Fruit fly (Drosophila melanogaster) whole organism, embryonic: Measurements from ENCODE around the gene Usf.

Experiments used
- Awh ChIP-seq: fragments of 200-800 bp; sonication (Bioruptor generic); IDR thresholded peaks from 2 replicates; pipeline ENCODE4, ENCODE4 v1.3.6; 2022; ENCODE audit warnings: missing biosample characterization, missing genetic modification characterization
- CG10267 ChIP-seq: fragments of 200-800 bp; sonication (Bioruptor generic); optimal IDR thresholded peaks from 2 replicates; lab custom pipeline; 2018; ENCODE audit warnings: missing biosample characterization, mild to moderate bottlenecking, missing genetic modification characterization, moderate library complexity
- CG10274 ChIP-seq: fragments of 200-800 bp; sonication (Bioruptor generic); optimal IDR thresholded peaks from 3 replicates; lab custom pipeline; 2017; ENCODE audit warnings: missing biosample characterization, mild to moderate bottlenecking, missing genetic modification characterization
- CG10565 ChIP-seq: fragments of 200-800 bp; sonication (Bioruptor generic); optimal IDR thresholded peaks from 3 replicates; lab custom pipeline; 2016; ENCODE audit warnings: missing biosample characterization, mild to moderate bottlenecking, missing genetic modification characterization
- CG11247 ChIP-seq: fragments of 200-800 bp; sonication (Bioruptor generic); IDR thresholded peaks from 2 replicates; pipeline ENCODE4 v1.3.6; 2022; ENCODE audit warnings: missing biosample characterization, missing genetic modification characterization
- CG12236 ChIP-seq: fragments of 200-800 bp; sonication (Bioruptor generic); optimal IDR thresholded peaks from 2 replicates; lab custom pipeline; 2016; ENCODE audit warnings: missing biosample characterization, missing genetic modification characterization
- CG13296 ChIP-seq: fragments of 200-800 bp; sonication (Bioruptor generic); optimal IDR thresholded peaks from 3 replicates; lab custom pipeline; 2018; ENCODE audit warnings: missing biosample characterization, mild to moderate bottlenecking, missing genetic modification characterization
- CG13775 ChIP-seq: fragments of 200-800 bp; sonication (Bioruptor generic); optimal IDR thresholded peaks from 3 replicates; lab custom pipeline; 2017; ENCODE audit warnings: missing biosample characterization, mild to moderate bottlenecking, missing genetic modification characterization
- CG14667 ChIP-seq: fragments of 200-800 bp; sonication (Bioruptor generic); IDR thresholded peaks from 2 replicates; pipeline ENCODE4 v1.3.6; 2022; ENCODE audit warnings: missing biosample characterization, missing genetic modification characterization
- CG15696 ChIP-seq: fragments of 200-800 bp; sonication (Bioruptor generic); optimal IDR thresholded peaks from 2 replicates; lab custom pipeline; 2019; ENCODE audit warnings: missing biosample characterization, mild to moderate bottlenecking, missing genetic modification characterization, moderate library complexity
- CG18476 ChIP-seq: fragments of 200-800 bp; sonication (Bioruptor generic); optimal IDR thresholded peaks from 2 replicates; lab custom pipeline; 2016; ENCODE audit warnings: missing biosample characterization, mild to moderate bottlenecking, missing genetic modification characterization
- CG2712 ChIP-seq: fragments of 200-800 bp; optimal IDR thresholded peaks from 3 replicates; lab custom pipeline; 2019; ENCODE audit warnings: missing biosample characterization, mild to moderate bottlenecking, missing genetic modification characterization, moderate library complexity
- CG31224 ChIP-seq: fragments of 200-800 bp; sonication (Bioruptor generic); IDR thresholded peaks from 2 replicates; pipeline ENCODE4 v1.3.6; 2022; ENCODE audit warnings: missing biosample characterization, missing genetic modification characterization
- CG31388 ChIP-seq: fragments of 200-800 bp; sonication (Bioruptor generic); optimal IDR thresholded peaks from 2 replicates; lab custom pipeline; 2016; ENCODE audit warnings: missing biosample characterization, missing genetic modification characterization
- CG3281 ChIP-seq: fragments of 200-800 bp; sonication (Bioruptor generic); optimal IDR thresholded peaks from 3 replicates; lab custom pipeline; 2017; ENCODE audit warnings: missing biosample characterization, mild to moderate bottlenecking, missing genetic modification characterization
- CG34224 ChIP-seq: fragments of 200-800 bp; sonication (Bioruptor generic); IDR thresholded peaks from 3 replicates; pipeline ENCODE4 v1.3.6; 2022; ENCODE audit warnings: missing biosample characterization, missing genetic modification characterization; ENCODE audit not compliant: partially characterized antibody
- CG4404 ChIP-seq: fragments of 200-800 bp; sonication (Bioruptor generic); IDR thresholded peaks from 2 replicates; pipeline ENCODE4 v1.3.6; 2022; ENCODE audit warnings: missing biosample characterization, missing genetic modification characterization
- CG8478 ChIP-seq: fragments of >200 bp; optimal IDR thresholded peaks from 2 replicates; lab custom pipeline; 2018
- CG9609 ChIP-seq: fragments of 200-800 bp; sonication (Bioruptor generic); optimal IDR thresholded peaks from 3 replicates; lab custom pipeline; 2016; ENCODE audit warnings: missing biosample characterization, missing genetic modification characterization
- CG9727 ChIP-seq: fragments of 200-800 bp; sonication (Bioruptor generic); optimal IDR thresholded peaks from 3 replicates; lab custom pipeline; 2017; ENCODE audit warnings: missing biosample characterization, mild to moderate bottlenecking, missing genetic modification characterization
- CG9797 ChIP-seq: fragments of 200-800 bp; sonication (Bioruptor generic); optimal IDR thresholded peaks from 3 replicates; lab custom pipeline; 2018; ENCODE audit warnings: missing biosample characterization, mild to moderate bottlenecking, missing genetic modification characterization
- CTCF ChIP-seq: fragments of 200-800 bp; sonication (Bioruptor generic); optimal IDR thresholded peaks from 2 replicates; lab custom pipeline; 2017; ENCODE audit warnings: missing biosample characterization, mild to moderate bottlenecking, missing genetic modification characterization, moderate library complexity
- Chrac-16 ChIP-seq: fragments of 200-800 bp; sonication (Bioruptor generic); optimal IDR thresholded peaks from 3 replicates; lab custom pipeline; 2016; ENCODE audit warnings: missing biosample characterization, missing genetic modification characterization
- CoRest ChIP-seq: fragments of 200-800 bp; sonication (Bioruptor generic); optimal IDR thresholded peaks from 3 replicates; lab custom pipeline; 2018; ENCODE audit warnings: missing biosample characterization, mild to moderate bottlenecking, missing genetic modification characterization, moderate library complexity
- D19A ChIP-seq: fragments of 200-800 bp; optimal IDR thresholded peaks from 3 replicates; lab custom pipeline; 2019; ENCODE audit warnings: missing biosample characterization, mild to moderate bottlenecking, missing genetic modification characterization, moderate library complexity
- Elba2 ChIP-seq: fragments of 200-800 bp; sonication (Bioruptor generic); optimal IDR thresholded peaks from 3 replicates; lab custom pipeline; 2016; ENCODE audit warnings: missing biosample characterization, missing genetic modification characterization
- H15 ChIP-seq: fragments of 200-800 bp; sonication (Bioruptor generic); IDR thresholded peaks from 3 replicates; pipeline ENCODE4 v1.3.6; 2022; ENCODE audit warnings: missing biosample characterization, missing genetic modification characterization
- Hr51 ChIP-seq, 2 experiments: fragments of 200-800 bp; sonication (Bioruptor generic); optimal IDR thresholded peaks; 2 replicates in 1 of 2; 3 replicates in 1 of 2; lab custom pipeline; 2016 to 2018; ENCODE audit warnings: missing biosample characterization in 2 of 2, missing genetic modification characterization in 2 of 2, mild to moderate bottlenecking in 1 of 2, moderate library complexity in 1 of 2
- Mrtf ChIP-seq: fragments of 200-800 bp; sonication (Bioruptor generic); IDR thresholded peaks from 3 replicates; pipeline ENCODE4 v1.3.6; 2022; ENCODE audit warnings: missing biosample characterization, missing genetic modification characterization
- NC2α ChIP-seq: fragments of 200-800 bp; sonication (Bioruptor generic); optimal IDR thresholded peaks from 2 replicates; lab custom pipeline; 2016; ENCODE audit warnings: missing biosample characterization, missing genetic modification characterization
- Ravus ChIP-seq: fragments of 200-800 bp; sonication (Bioruptor generic); IDR thresholded peaks from 2 replicates; pipeline ENCODE4 v1.3.6; 2022; ENCODE audit warnings: missing biosample characterization, missing genetic modification characterization
- ac ChIP-seq: fragments of 200-800 bp; sonication (Bioruptor generic); optimal IDR thresholded peaks from 3 replicates; lab custom pipeline; 2017; ENCODE audit warnings: missing biosample characterization, mild to moderate bottlenecking, missing genetic modification characterization
- bigmax ChIP-seq: fragments of 200-800 bp; sonication (Bioruptor generic); optimal IDR thresholded peaks from 2 replicates; lab custom pipeline; 2018; ENCODE audit warnings: missing biosample characterization, mild to moderate bottlenecking, missing genetic modification characterization
- br ChIP-seq: fragments of >200 bp; optimal IDR thresholded peaks from 2 replicates; lab custom pipeline; 2017
- cg ChIP-seq: fragments of 200-800 bp; sonication (Bioruptor generic); optimal IDR thresholded peaks from 3 replicates; lab custom pipeline; 2019; ENCODE audit warnings: missing biosample characterization, mild to moderate bottlenecking, missing genetic modification characterization, moderate library complexity
- chif ChIP-seq, 2 experiments: fragments of 200-800 bp; sonication (Bioruptor generic); optimal IDR thresholded peaks; 3 replicates each; lab custom pipeline; 2016; ENCODE audit warnings: missing biosample characterization in 2 of 2, missing genetic modification characterization in 2 of 2
- dimm ChIP-seq: fragments of 200-800 bp; sonication (Bioruptor generic); IDR thresholded peaks from 2 replicates; pipeline ENCODE4 v1.3.6; 2022; ENCODE audit warnings: missing biosample characterization, missing genetic modification characterization
- ems ChIP-seq: fragments of 200-800 bp; sonication (Bioruptor generic); optimal IDR thresholded peaks from 3 replicates; lab custom pipeline; 2016; ENCODE audit warnings: missing biosample characterization, missing genetic modification characterization
- esg ChIP-seq: fragments of 200-800 bp; sonication (Bioruptor generic); conservative IDR thresholded peaks from 2 replicates; pipeline ENCODE4 v1.3.6; 2022; ENCODE audit warnings: missing biosample characterization, missing genetic modification characterization
- ewg ChIP-seq: fragments of 200-800 bp; sonication (Bioruptor generic); optimal IDR thresholded peaks from 3 replicates; lab custom pipeline; 2017; ENCODE audit warnings: mild to moderate bottlenecking, missing biosample characterization, missing genetic modification reagents, missing genetic modification characterization
- gem ChIP-seq: fragments of 200-800 bp; sonication (Bioruptor generic); optimal IDR thresholded peaks from 2 replicates; lab custom pipeline; 2019; ENCODE audit warnings: missing biosample characterization, mild to moderate bottlenecking, missing genetic modification characterization, moderate library complexity
- ind ChIP-seq: fragments of 200-800 bp; sonication (Bioruptor generic); optimal IDR thresholded peaks from 3 replicates; lab custom pipeline; 2016; ENCODE audit warnings: missing biosample characterization, missing genetic modification characterization
- mam ChIP-seq: fragments of 200-800 bp; sonication (Bioruptor generic); optimal IDR thresholded peaks from 3 replicates; lab custom pipeline; 2016; ENCODE audit warnings: missing biosample characterization, missing genetic modification characterization
- nerfin-1 ChIP-seq: fragments of 200-800 bp; sonication (Bioruptor generic); optimal IDR thresholded peaks from 3 replicates; lab custom pipeline; 2019; ENCODE audit warnings: missing biosample characterization, mild to moderate bottlenecking, missing genetic modification characterization, moderate library complexity
- pfk ChIP-seq: fragments of 200-800 bp; sonication (Bioruptor generic); optimal IDR thresholded peaks from 2 replicates; lab custom pipeline; 2018; ENCODE audit warnings: missing biosample characterization, mild to moderate bottlenecking, missing genetic modification characterization, moderate library complexity
- prd ChIP-seq, 3 experiments: fragments of >200 bp in 2 of 3; fragments of 200-800 bp in 1 of 3; sonication (Bioruptor generic) in 1 of 3; optimal IDR thresholded peaks in 2 of 3; IDR thresholded peaks in 1 of 3; 2 replicates in 2 of 3; 3 replicates in 1 of 3; pipeline versions ENCODE4 v1.3.6 to Lab custom; 2017 to 2022; ENCODE audit warnings: missing biosample characterization in 1 of 3, missing genetic modification characterization in 1 of 3
- rib ChIP-seq: fragments of 200-800 bp; sonication (Bioruptor generic); IDR thresholded peaks from 2 replicates; pipeline ENCODE4 v1.3.6; 2022; ENCODE audit warnings: missing biosample characterization, missing genetic modification characterization
- salm ChIP-seq: fragments of 200-800 bp; sonication (Bioruptor generic); optimal IDR thresholded peaks from 2 replicates; lab custom pipeline; 2018; ENCODE audit warnings: missing biosample characterization, mild to moderate bottlenecking, missing genetic modification characterization
- sens ChIP-seq: fragments of 200-800 bp; sonication (Bioruptor generic); peaks from one replicate; lab custom pipeline; 2016; ENCODE audit warnings: missing biosample characterization, missing genetic modification characterization
- shn ChIP-seq: fragments of 200-800 bp; sonication (Bioruptor generic); optimal IDR thresholded peaks from 3 replicates; lab custom pipeline; 2016; ENCODE audit warnings: missing biosample characterization, missing genetic modification characterization
- toy ChIP-seq: fragments of 200-800 bp; sonication (Bioruptor generic); IDR thresholded peaks from 2 replicates; pipeline ENCODE4 v1.3.6; 2022; ENCODE audit warnings: missing biosample characterization, missing genetic modification characterization
- unpg ChIP-seq: fragments of 200-800 bp; sonication (Bioruptor generic); optimal IDR thresholded peaks from 3 replicates; lab custom pipeline; 2018; ENCODE audit warnings: missing biosample characterization, mild to moderate bottlenecking, missing genetic modification characterization, moderate library complexity
- zfh2 ChIP-seq: fragments of 200-800 bp; sonication (Bioruptor generic); optimal IDR thresholded peaks from 2 replicates; lab custom pipeline; 2016; ENCODE audit warnings: missing biosample characterization, missing genetic modification characterization

The Usf gene

dm6 chrX:4564962-4565361 is 16.4 kb upstream of the Usf start (continued):
- TF ChIP-seq Ravus (GFP tag; lab: Robert Waterston, UW) (no peak), Chrac-16 (GFP tag; lab: Kevin White, UChicago) (no peak), CoRest (tag; lab: Kevin White, UChicago) (no peak), CTCF (GFP tag; lab: Kevin White, UChicago) (no peak), D19A (no peak), prd (optimal IDR thresholded peaks at IDR 0.05; lab: Kevin White, UChicago) (no peak), prd (GFP tag; IDR thresholded peaks at IDR 0.05; lab: Robert Waterston, UW) (peak; percentile 45; the same call in 2 of the 3 replicates), pfk (GFP tag; lab: Kevin White, UChicago) (no peak), CG13775 (GFP tag; lab: Kevin White, UChicago) (no peak), NC2α (GFP tag; lab: Kevin White, UChicago) (no peak), cg (GFP tag; lab: Kevin White, UChicago) (no peak), CG9797 (GFP tag; lab: Kevin White, UChicago) (no peak), CG34224 (no peak), Elba2 (no peak), rib (no peak), CG4404 (GFP tag; lab: Robert Waterston, UW) (peak; percentile 51), bigmax (no peak), CG9609 (no peak), CG31388 (GFP tag; lab: Kevin White, UChicago) (no peak), ac (GFP tag; lab: Kevin White, UChicago) (peak; percentile 11), Mrtf (GFP tag; lab: Robert Waterston, UW) (no peak), CG15696 (tag; lab: Kevin White, UChicago) (peak; percentile 38), salm (tag; lab: Kevin White, UChicago) (no peak), mam (GFP tag; lab: Kevin White, UChicago) (no peak), CG8478 (no peak), CG31224 (GFP tag; lab: Robert Waterston, UW) (no peak), ind (GFP tag; lab: Kevin White, UChicago) (no peak), gem (tag; lab: Kevin White, UChicago) (peak; percentile 26), zfh2 (GFP tag; lab: Kevin White, UChicago) (no peak), Awh (GFP tag; lab: Robert Waterston, UW) (no peak), CG2712 (tag; lab: Kevin White, UChicago) (peak; percentile 39), esg (no peak), CG13296 (GFP tag; lab: Kevin White, UChicago) (no peak), ewg (GFP tag; lab: Kevin White, UChicago) (no peak), CG10565 (no peak), CG12236 (GFP tag; lab: Kevin White, UChicago) (no peak), ems (GFP tag; lab: Kevin White, UChicago) (no peak), nerfin-1 (tag; lab: Kevin White, UChicago) (no peak), CG10267 (tag; lab: Kevin White, UChicago) (peak; percentile 1), chif (GFP tag; optimal IDR thresholded peaks at IDR 0.05; lab: Kevin White, UChicago) (peak in 1 of 2 experiments; percentile 10), Hr51 (GFP tag; optimal IDR thresholded peaks at IDR 0.05; lab: Kevin White, UChicago) (no peak), dimm (GFP tag; lab: Robert Waterston, UW) (no peak), shn (GFP tag; lab: Kevin White, UChicago) (no peak), sens (GFP tag; lab: Kevin White, UChicago) (peak; percentile 90), CG9727 (GFP tag; lab: Kevin White, UChicago) (peak; percentile 49), br (no peak), CG3281 (no peak), toy (GFP tag; lab: Robert Waterston, UW) (no peak), CG10274 (GFP tag; lab: Kevin White, UChicago) (no peak), unpg (GFP tag; lab: Kevin White, UChicago) (peak; percentile 1), H15 (GFP tag; lab: Robert Waterston, UW) (no peak), CG18476 (no peak), CG11247 (no peak), CG14667 (GFP tag; lab: Robert Waterston, UW) (no peak)
